Fruit fly (Drosophila melanogaster): ENCODE measurements around the gene CG10274.
"Not testable (repeated sequence)": the region's sequence is repeated elsewhere in the genome, so short reads cannot be mapped to it uniquely, and the experiment has no call there.

The CG10274 gene

dm6 chr3L:6157327-6158032 lies 24.1 kb downstream of the CG10274 start, which contains the start of gene CG13297:
Gene CG13297, minus strand, starts transcription at chr3L:6157377.
- TF ChIP-seq CG12768 (GFP tag; optimal IDR thresholded peaks at IDR 0.05) = no peak
- no peak for TF ChIP-seq kay (GFP tag; ENCODE audit: borderline replicate concordance)
- TF ChIP-seq CG7101 (tag; optimal IDR thresholded peaks at IDR 0.05) = no peak
- no peak for TF ChIP-seq ovo (GFP tag; optimal IDR thresholded peaks at IDR 0.05)
- no peak for TF ChIP-seq CG5204 (GFP tag; optimal IDR thresholded peaks at IDR 0.05)
- TF ChIP-seq cnc (optimal IDR thresholded peaks at IDR 0.05) = no peak

- TF ChIP-seq tj (GFP tag; optimal IDR thresholded peaks at IDR 0.05) (no peak), CG5204 (GFP tag; optimal IDR thresholded peaks at IDR 0.05) (no peak), cic (GFP tag; optimal IDR thresholded peaks at IDR 0.05) (no peak), CG14711 (tag; optimal IDR thresholded peaks at IDR 0.05) (no peak), Hr96 (GFP tag; optimal IDR thresholded peaks at IDR 0.05) (no peak), Crg-1 (GFP tag; optimal IDR thresholded peaks at IDR 0.05) (no peak), cnc (optimal IDR thresholded peaks at IDR 0.05) (no peak)
Measured at dm6 chr3L:6154951-6155394, 26.7 kb downstream of the CG10274 start.

dm6 chr3L:6152531-6152930 lies 29.1 kb downstream of the CG10274 start, which contains the start of gene Acp65Aa:
Gene Acp65Aa, minus strand, starts transcription at chr3L:6152745.
- no peak for TF ChIP-seq pad (GFP tag; optimal IDR thresholded peaks at IDR 0.05)
- TF ChIP-seq Hr96 (GFP tag; optimal IDR thresholded peaks at IDR 0.05) = no peak
- no peak for TF ChIP-seq CG14711 (tag; optimal IDR thresholded peaks at IDR 0.05)
- no peak for TF ChIP-seq toe (GFP tag; optimal IDR thresholded peaks at IDR 0.05)
- no peak for TF ChIP-seq CG1620 (GFP tag; optimal IDR thresholded peaks at IDR 0.05)
- no peak for TF ChIP-seq CG7045 (GFP tag; optimal IDR thresholded peaks at IDR 0.05)
- TF ChIP-seq cnc (optimal IDR thresholded peaks at IDR 0.05) = no peak
- TF ChIP-seq CG11617 (GFP tag; optimal IDR thresholded peaks at IDR 0.05) = no peak
- no peak for TF ChIP-seq tj (GFP tag; optimal IDR thresholded peaks at IDR 0.05)
- no peak for TF ChIP-seq Crg-1 (GFP tag; optimal IDR thresholded peaks at IDR 0.05)
- no peak for TF ChIP-seq kay (GFP tag; ENCODE audit: borderline replicate concordance)
- TF ChIP-seq cic (GFP tag; optimal IDR thresholded peaks at IDR 0.05) = no peak
- no peak for TF ChIP-seq CG7101 (tag; optimal IDR thresholded peaks at IDR 0.05)
- TF ChIP-seq Mnt (GFP tag; optimal IDR thresholded peaks at IDR 0.05) = no peak
- no peak for TF ChIP-seq CG5204 (GFP tag; optimal IDR thresholded peaks at IDR 0.05)
- no peak for TF ChIP-seq bab1 (GFP tag; optimal IDR thresholded peaks at IDR 0.05)

dm6 chr3L:6150757-6151354 lies 30.8 kb downstream of the CG10274 start, which contains the start of the genes Cpr65Ax2 and Lcp65Aa:
Gene Cpr65Ax2, minus strand, starts transcription at chr3L:6150857.
Gene Lcp65Aa, plus strand, starts transcription at chr3L:6151304.
- TF ChIP-seq CG12768 (GFP tag; optimal IDR thresholded peaks at IDR 0.05); CG14711 (tag; optimal IDR thresholded peaks at IDR 0.05); bab1 (GFP tag; optimal IDR thresholded peaks at IDR 0.05): not testable (repeated sequence)

dm6 chr3L:6149248-6149647 lies 32.4 kb downstream of the CG10274 start, which contains the start of gene Lcp65Ab1:
Gene Lcp65Ab1, plus strand, starts transcription at chr3L:6149548.
- TF ChIP-seq kay (GFP tag; ENCODE audit: borderline replicate concordance); Hr96 (GFP tag; optimal IDR thresholded peaks at IDR 0.05); CG14711 (tag; optimal IDR thresholded peaks at IDR 0.05): not testable (repeated sequence)

dm6 chr3L:6147887-6148286 lies 33.7 kb downstream of the CG10274 start, which contains the start of gene Cpr65Ax1:
Gene Cpr65Ax1, minus strand, starts transcription at chr3L:6147987.
- TF ChIP-seq Crg-1 (GFP tag; optimal IDR thresholded peaks at IDR 0.05); Hr96 (GFP tag; optimal IDR thresholded peaks at IDR 0.05); kay (GFP tag; ENCODE audit: borderline replicate concordance): not testable (repeated sequence)

- TF ChIP-seq CG14711 (tag; optimal IDR thresholded peaks at IDR 0.05); Mnt (GFP tag; optimal IDR thresholded peaks at IDR 0.05); pad (GFP tag; optimal IDR thresholded peaks at IDR 0.05): not testable (repeated sequence)
Measured at dm6 chr3L:6146374-6146773, 35.3 kb downstream of the CG10274 start, which contains the start of gene Lcp65Ab2. Gene Lcp65Ab2, plus strand, starts transcription at chr3L:6146674.

dm6 chr3L:6144769-6145220 lies 36.8 kb downstream of the CG10274 start, which contains the start of gene Lcp65Ac:
Gene Lcp65Ac, plus strand, starts transcription at chr3L:6144819.
- TF ChIP-seq CG5204 (GFP tag; optimal IDR thresholded peaks at IDR 0.05) = no peak
- no peak for TF ChIP-seq bab1 (GFP tag; optimal IDR thresholded peaks at IDR 0.05)
- no peak for TF ChIP-seq CG14711 (tag; optimal IDR thresholded peaks at IDR 0.05)
- TF ChIP-seq CG7045 (GFP tag; optimal IDR thresholded peaks at IDR 0.05) = no peak
- no peak for TF ChIP-seq Clk (GFP tag; optimal IDR thresholded peaks at IDR 0.05)
- no peak for TF ChIP-seq ovo (GFP tag; optimal IDR thresholded peaks at IDR 0.05)
- TF ChIP-seq CG11617 (GFP tag; optimal IDR thresholded peaks at IDR 0.05) = no peak
- no peak for TF ChIP-seq pad (GFP tag; optimal IDR thresholded peaks at IDR 0.05)
- TF ChIP-seq cnc (optimal IDR thresholded peaks at IDR 0.05) = no peak
- TF ChIP-seq cic (GFP tag; optimal IDR thresholded peaks at IDR 0.05) = no peak
- TF ChIP-seq kay (GFP tag; ENCODE audit: borderline replicate concordance) = no peak
- no peak for TF ChIP-seq toe (GFP tag; optimal IDR thresholded peaks at IDR 0.05)
- no peak for TF ChIP-seq CG7101 (tag; optimal IDR thresholded peaks at IDR 0.05)
- TF ChIP-seq Mnt (GFP tag; optimal IDR thresholded peaks at IDR 0.05) = no peak
- no peak for TF ChIP-seq Crg-1 (GFP tag; optimal IDR thresholded peaks at IDR 0.05)
- no peak for TF ChIP-seq CG1620 (GFP tag; optimal IDR thresholded peaks at IDR 0.05)
- no peak for TF ChIP-seq Hr96 (GFP tag; optimal IDR thresholded peaks at IDR 0.05)

All from whole organism, adult.